Worm (Caenorhabditis elegans): ENCODE measurements around the gene lin-26.

DNA sequence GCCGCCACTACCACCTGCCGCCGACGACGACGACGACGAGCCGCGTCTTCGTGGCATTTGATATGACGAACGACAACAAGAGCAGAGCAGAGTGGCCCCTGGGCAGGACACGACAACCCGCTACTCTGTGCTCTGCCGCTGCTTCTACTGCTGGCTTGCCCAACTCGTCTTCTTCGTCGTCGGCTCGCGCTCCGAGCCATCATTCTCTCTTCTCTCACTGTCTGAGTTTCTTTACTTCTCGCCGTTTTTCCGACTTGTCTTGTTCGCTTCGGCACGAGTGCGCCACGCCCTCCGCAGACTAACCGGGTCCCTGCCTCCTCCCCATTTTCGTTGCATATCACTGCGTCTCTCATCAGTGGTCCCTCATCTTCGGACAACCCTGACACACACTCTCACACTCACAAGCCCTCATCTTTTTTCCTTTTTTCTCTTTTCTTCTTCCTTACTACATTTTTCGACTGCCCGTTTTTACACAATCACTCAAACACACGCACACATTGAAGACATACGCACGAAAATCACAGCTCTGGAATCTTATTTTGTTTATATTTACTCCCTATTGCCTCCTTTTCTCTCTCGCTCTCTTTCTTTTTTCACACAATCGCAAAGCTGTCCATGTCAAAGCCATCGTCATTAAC is 39.9 kb upstream of the lin-26 start:
- TF ChIP-seq tab-1 (GFP tag; IDR thresholded peaks at IDR 0.05) (no peak), T22C8.4 (GFP tag; IDR thresholded peaks at IDR 0.05) (no peak), ztf-23 (GFP tag; IDR thresholded peaks at IDR 0.05) (no peak)

Measured in whole organism, midembryonic.